Worm (Caenorhabditis elegans) whole organism, L2 larva: ENCODE measurements around the gene ptr-4.

Source experiments
- ama-1 ChIP-seq: fragments of 150-350 bp; optimal IDR thresholded peaks from 2 replicates; lab custom pipeline; 2018; ENCODE audit warnings: inconsistent platforms
- crh-2 ChIP-seq: sonication (generic microtip); optimal IDR thresholded peaks from 2 replicates; lab custom pipeline; 2017; ENCODE audit warnings: missing biosample characterization, missing genetic modification characterization
- nhr-11 ChIP-seq: fragments of 150-350 bp; optimal IDR thresholded peaks from 2 replicates; lab custom pipeline; 2014; ENCODE audit warnings: missing biosample characterization, missing genetic modification characterization
- nhr-237 ChIP-seq: fragments of 150-350 bp; optimal IDR thresholded peaks from 2 replicates; lab custom pipeline; 2014; ENCODE audit warnings: missing biosample characterization, missing genetic modification characterization
- snpc-4 ChIP-seq: fragments of 150-350 bp; optimal IDR thresholded peaks from 2 replicates; lab custom pipeline; 2014; ENCODE audit warnings: missing biosample characterization, missing genetic modification characterization
- unc-39 ChIP-seq: fragments of 150-350 bp; optimal IDR thresholded peaks from 2 replicates; lab custom pipeline; 2014; ENCODE audit warnings: missing biosample characterization, missing genetic modification characterization

- TF ChIP-seq ama-1 (lab: Kevin White, UChicago) (no peak), nhr-11 (no peak), snpc-4 (tag; lab: Kevin White, UChicago) (no peak), nhr-237 (tag; lab: Kevin White, UChicago) (no peak), unc-39 (tag; lab: Kevin White, UChicago) (no peak), crh-2 (tag; lab: Kevin White, UChicago) (no peak)
Observed at ce11 chrX:6029075-6029474, 36.7 kb downstream of the ptr-4 start.
